Worm (Caenorhabditis elegans): ENCODE measurements around the gene arrd-7.

- no peak for TF ChIP-seq elt-3 (tag; optimal IDR thresholded peaks at IDR 0.05)
- no peak for TF ChIP-seq elt-1 (tag; optimal IDR thresholded peaks at IDR 0.05; ENCODE audit: borderline replicate concordance, insufficient read depth)
- TF ChIP-seq lin-13 (tag; optimal IDR thresholded peaks at IDR 0.05) = no peak
- no peak for TF ChIP-seq nhr-76 (tag; optimal IDR thresholded peaks at IDR 0.05)
- no peak for TF ChIP-seq unc-39 (tag; optimal IDR thresholded peaks at IDR 0.05)
- no peak for TF ChIP-seq pha-4 (tag; optimal IDR thresholded peaks at IDR 0.05)
- TF ChIP-seq sptf-1 (tag; optimal IDR thresholded peaks at IDR 0.05) = no peak
- no peak for TF ChIP-seq blmp-1 (tag; optimal IDR thresholded peaks at IDR 0.05)
- TF ChIP-seq ztf-11 (tag; optimal IDR thresholded peaks at IDR 0.05) = no peak
These were observed at the start of gene arrd-7 for ce11 chrII:12062521-12062920.

All from whole organism, mixed stage, embryonic.